Fruit fly (Drosophila melanogaster): ENCODE results near the gene Srp14.

The Srp14 gene

DNA sequence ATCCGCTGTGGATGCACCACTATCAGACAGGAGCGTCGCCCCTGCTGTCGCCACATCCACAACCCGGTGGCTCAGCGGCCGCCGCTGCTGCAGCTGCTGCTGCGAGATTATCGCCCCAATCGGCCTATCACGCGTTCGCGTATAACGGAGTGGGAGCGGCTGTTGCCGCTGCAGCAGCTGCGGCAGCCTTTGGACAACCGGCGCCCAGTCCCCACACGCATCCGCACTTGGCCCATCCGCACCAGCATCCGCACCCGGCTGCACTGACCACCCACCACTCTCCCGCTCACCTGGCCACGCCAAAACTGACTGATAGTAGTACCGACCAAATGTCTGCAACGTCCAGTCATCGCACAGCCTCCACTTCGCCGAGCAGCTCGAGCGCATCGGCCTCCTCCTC, 46.2 kb downstream of the Srp14 start:
- TF ChIP-seq CG8478 (optimal IDR thresholded peaks at IDR 0.05) (no peak), CTCF (optimal IDR thresholded peaks at IDR 0.05) (no peak)

Measured in S2 (cell line).